Worm (Caenorhabditis elegans) whole organism, L3 larva: ENCODE measurements around the gene F59E11.6.

ENCODE experiments used
- aly-2 ChIP-seq: fragments of 150-350 bp; optimal IDR thresholded peaks from 2 replicates; lab custom pipeline; 2014; ENCODE audit warnings: missing biosample characterization, missing genetic modification characterization
- ceh-28 ChIP-seq: fragments of 150-350 bp; optimal IDR thresholded peaks from 2 replicates; lab custom pipeline; 2014; ENCODE audit warnings: missing biosample characterization, missing genetic modification reagents, missing genetic modification characterization
- elt-3 ChIP-seq, 3 experiments: fragments of 150-350 bp in 1 of 3; sonication (generic microtip) in 2 of 3; optimal IDR thresholded peaks; 2 replicates in 2 of 3; 4 replicates in 1 of 3; lab custom pipeline; 2014 to 2017; ENCODE audit warnings: missing biosample characterization in 3 of 3, missing genetic modification characterization in 3 of 3
- fkh-10 ChIP-seq: sonication (generic microtip); optimal IDR thresholded peaks from 2 replicates; lab custom pipeline; 2017; ENCODE audit warnings: missing biosample characterization, missing genetic modification reagents, missing genetic modification characterization
- mdl-1 ChIP-seq: fragments of 150-350 bp; optimal IDR thresholded peaks from 2 replicates; lab custom pipeline; 2014; ENCODE audit warnings: missing biosample characterization, missing genetic modification characterization
- nhr-76 ChIP-seq: fragments of 150-350 bp; sonication (generic microtip); optimal IDR thresholded peaks from 5 replicates; lab custom pipeline; 2014; ENCODE audit warnings: missing biosample characterization, missing genetic modification characterization
- nhr-77 ChIP-seq: fragments of 150-350 bp; optimal IDR thresholded peaks from 2 replicates; lab custom pipeline; 2014; ENCODE audit warnings: missing biosample characterization, missing genetic modification characterization
- skn-1 ChIP-seq: fragments of 150-350 bp; optimal IDR thresholded peaks from 2 replicates; lab custom pipeline; 2014; ENCODE audit warnings: missing biosample characterization, missing genetic modification characterization
- snpc-4 ChIP-seq: fragments of 150-350 bp; optimal IDR thresholded peaks from 2 replicates; lab custom pipeline; 2014; ENCODE audit warnings: missing biosample characterization, missing genetic modification characterization
- unc-39 ChIP-seq: sonication (generic microtip); optimal IDR thresholded peaks from 4 replicates; lab custom pipeline; 2017; ENCODE audit warnings: missing biosample characterization, missing genetic modification characterization
- zag-1 ChIP-seq: fragments of 150-350 bp; optimal IDR thresholded peaks from 2 replicates; lab custom pipeline; 2014; ENCODE audit warnings: missing biosample characterization, missing genetic modification characterization

ce11 chrV:8994272-8994671 lies 2.7 kb downstream of the F59E11.6 start:
- TF ChIP-seq zag-1 (tag; lab: Kevin White, UChicago) = no peak
- TF ChIP-seq mdl-1 (tag; lab: Kevin White, UChicago) = no peak
- no peak for TF ChIP-seq aly-2
- TF ChIP-seq unc-39 (tag; lab: Kevin White, UChicago) = no peak
- TF ChIP-seq snpc-4 = no peak
- no peak for TF ChIP-seq nhr-77 (tag; lab: Kevin White, UChicago)
- no peak for TF ChIP-seq skn-1 (tag; lab: Kevin White, UChicago)
- no peak for TF ChIP-seq fkh-10 (GFP tag; lab: Kevin White, UChicago)
- TF ChIP-seq elt-3 (tag; optimal IDR thresholded peaks at IDR 0.05; lab: Kevin White, UChicago) = peak in 2 of 3 experiments; percentile 21 to 33
- TF ChIP-seq ceh-28 (tag; lab: Kevin White, UChicago) = no peak
- TF ChIP-seq nhr-76 (tag; lab: Kevin White, UChicago) = no peak
